Worm (Caenorhabditis elegans): Measurements from ENCODE around the gene cwn-2.
"Not testable (repeated sequence)": the region's sequence is repeated elsewhere in the genome, so short reads cannot be mapped to it uniquely, and the experiment has no call there.

The cwn-2 gene

ce11 chrIV:10028779-10029178 lies 38.8 kb upstream of the cwn-2 start, which contains the start of the genes F44D12.16 and msd-2:
F44D12.16 (plus strand) TSS chrIV:10029079.
msd-2 (plus strand) TSS chrIV:10029083.
- not testable (repeated sequence) for TF ChIP-seq sea-2 (GFP tag; IDR thresholded peaks at IDR 0.05); C06A6.2 (GFP tag; conservative IDR thresholded peaks at IDR 0.05); ztf-3 (GFP tag; optimal IDR thresholded peaks at IDR 0.05)

DNA sequence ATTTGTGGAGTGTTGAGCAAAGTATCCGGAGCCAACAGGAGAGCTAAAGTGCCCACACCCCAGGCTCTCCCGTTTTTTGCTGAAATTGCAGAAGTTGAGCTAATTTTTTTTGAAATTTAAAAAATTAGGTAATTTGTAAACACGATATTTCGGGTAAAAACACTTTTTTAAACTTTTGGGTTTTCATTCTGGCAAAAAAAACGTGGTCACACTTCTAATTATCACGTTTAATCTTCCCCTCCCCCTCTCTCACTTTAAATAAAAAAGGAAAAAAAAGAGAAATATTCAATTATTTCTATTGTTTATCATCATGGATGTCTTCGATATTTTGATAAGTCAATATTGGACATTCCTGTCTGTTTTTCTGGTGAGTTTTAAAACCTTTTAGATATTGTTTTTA lies 34.6 kb upstream of the cwn-2 start, which contains the start of gene F44D12.6:
TSS of gene F44D12.6 (plus strand) at position 301 of the 400 bp plus-strand sequence.
- TF ChIP-seq K11D2.4 (GFP tag; IDR thresholded peaks at IDR 0.05) (no peak), sptf-2 (GFP tag; optimal IDR thresholded peaks at IDR 0.05) (no peak), ceh-79 (tag; optimal IDR thresholded peaks at IDR 0.05) (no peak), gei-17 (GFP tag; optimal IDR thresholded peaks at IDR 0.05) (no peak), Y67H2A.10 (GFP tag; conservative IDR thresholded peaks at IDR 0.05) (no peak), sdz-38 (tag; optimal IDR thresholded peaks at IDR 0.05) (no peak), lsy-27 (tag; optimal IDR thresholded peaks at IDR 0.05; ENCODE audit: borderline replicate concordance, insufficient read depth) (no peak), lin-35 (GFP tag; optimal IDR thresholded peaks at IDR 0.05) (no peak), F33H1.4 (GFP tag; IDR thresholded peaks at IDR 0.05) (no peak), snpc-3.4 (tag; optimal IDR thresholded peaks at IDR 0.05) (no peak), somi-1 (GFP tag; optimal IDR thresholded peaks at IDR 0.05) (no peak), mel-28 (tag; optimal IDR thresholded peaks at IDR 0.05; ENCODE audit: borderline replicate concordance) (no peak), ZK185.1 (tag; optimal IDR thresholded peaks at IDR 0.05; ENCODE audit: poor library complexity, severe bottlenecking) (no peak)

ce11 chrIV:10036966-10037365 lies 30.6 kb upstream of the cwn-2 start, which contains the start of gene F44D12.10:
F44D12.10 (minus strand) TSS chrIV:10037066.
- no peak for TF ChIP-seq unc-62 (GFP tag; optimal IDR thresholded peaks at IDR 0.05)
- TF ChIP-seq tbx-9 (tag; optimal IDR thresholded peaks at IDR 0.05; ENCODE audit: borderline replicate concordance), result no peak
- TF ChIP-seq ztf-6 (GFP tag; IDR thresholded peaks at IDR 0.05), result no peak
- TF ChIP-seq cebp-2 (GFP tag; IDR thresholded peaks at IDR 0.05), result no peak
- no peak for TF ChIP-seq unc-130 (GFP tag; optimal IDR thresholded peaks at IDR 0.05)
- TF ChIP-seq ztf-26 (tag; optimal IDR thresholded peaks at IDR 0.05), result no peak
- no peak for TF ChIP-seq Y53F4B.3 (GFP tag; IDR thresholded peaks at IDR 0.05)
- no peak for TF ChIP-seq dpl-1 (GFP tag; optimal IDR thresholded peaks at IDR 0.05)
- no peak for TF ChIP-seq mxl-1 (tag; optimal IDR thresholded peaks at IDR 0.05)
- TF ChIP-seq bed-1 (GFP tag; IDR thresholded peaks at IDR 0.05), result no peak
- no peak for TF ChIP-seq him-1 (tag; optimal IDR thresholded peaks at IDR 0.05)
- no peak for TF ChIP-seq K12H6.12 (tag; optimal IDR thresholded peaks at IDR 0.05)
- TF ChIP-seq lir-1 (GFP tag; conservative IDR thresholded peaks at IDR 0.05), result no peak
- TF ChIP-seq fkh-3 (tag; optimal IDR thresholded peaks at IDR 0.05), result no peak
- TF ChIP-seq ama-1 (optimal IDR thresholded peaks at IDR 0.05), result no peak
- TF ChIP-seq ama-1 (GFP tag; optimal IDR thresholded peaks at IDR 0.05), result no peak
- TF ChIP-seq ceh-91 (GFP tag; IDR thresholded peaks at IDR 0.05), result no peak
- no peak for TF ChIP-seq lsl-1 (GFP tag; optimal IDR thresholded peaks at IDR 0.05)
- TF ChIP-seq ccch-3 (GFP tag; optimal IDR thresholded peaks at IDR 0.05), result no peak
- TF ChIP-seq F57C9.4 (tag; optimal IDR thresholded peaks at IDR 0.05), result no peak

DNA sequence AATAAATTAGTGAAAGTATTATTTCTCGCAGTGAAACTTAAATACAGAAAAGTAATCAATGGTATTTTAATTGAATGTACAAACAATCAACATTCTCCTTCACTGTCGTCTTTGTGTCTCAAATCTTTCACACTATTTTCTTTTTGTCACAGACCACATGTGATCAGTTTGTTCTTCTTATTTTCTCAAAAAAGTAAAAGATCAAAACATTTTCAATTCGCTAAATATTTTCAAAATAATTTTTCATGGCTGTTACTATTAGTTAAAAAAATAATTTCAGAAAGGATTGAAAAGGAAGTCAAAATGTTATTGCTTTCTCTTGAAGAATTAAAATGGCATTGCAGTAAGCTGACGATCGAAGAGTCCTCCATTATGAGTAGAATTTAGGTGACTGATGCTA lies 26.8 kb upstream of the cwn-2 start, which contains the start of gene dhs-31:
TSS of gene dhs-31 (minus strand) at position 101 of the 400 bp plus-strand sequence.
- TF ChIP-seq ccch-3 (GFP tag; optimal IDR thresholded peaks at IDR 0.05) (no peak), B0019.2 (GFP tag; conservative IDR thresholded peaks at IDR 0.05) (no peak), K11D2.4 (GFP tag; IDR thresholded peaks at IDR 0.05) (no peak), him-1 (tag; optimal IDR thresholded peaks at IDR 0.05) (no peak), Y79H2A.3 (GFP tag; conservative IDR thresholded peaks at IDR 0.05) (no peak), sea-2 (GFP tag; IDR thresholded peaks at IDR 0.05) (no peak), lin-26 (GFP tag; IDR thresholded peaks at IDR 0.05) (no peak), ztf-6 (GFP tag; IDR thresholded peaks at IDR 0.05) (no peak), nhr-179 (tag; optimal IDR thresholded peaks at IDR 0.05) (no peak), unc-62 (GFP tag; optimal IDR thresholded peaks at IDR 0.05) (no peak), ekl-4 (GFP tag; IDR thresholded peaks at IDR 0.05) (no peak), efl-1 (GFP tag; optimal IDR thresholded peaks at IDR 0.05) (no peak), F10E7.11 (tag; optimal IDR thresholded peaks at IDR 0.05) (no peak), K12H6.12 (tag; optimal IDR thresholded peaks at IDR 0.05) (no peak), somi-1 (GFP tag; optimal IDR thresholded peaks at IDR 0.05) (no peak), ztf-28 (GFP tag; IDR thresholded peaks at IDR 0.05) (no peak), chd-7 (tag; optimal IDR thresholded peaks at IDR 0.05) (no peak), egrh-3 (GFP tag; IDR thresholded peaks at IDR 0.05) (no peak)
